Worm (Caenorhabditis elegans) whole organism, L4 larva: Measurements from ENCODE around the gene C35A5.3.

Source experiments
- F10B5.3 ChIP-seq: sonication (generic microtip); optimal IDR thresholded peaks from 2 replicates; lab custom pipeline; 2016; ENCODE audit warnings: mild to moderate bottlenecking, missing genetic modification characterization, missing compliant biosample characterization
- F37D6.2 ChIP-seq: sonication (generic microtip); optimal IDR thresholded peaks from 2 replicates; lab custom pipeline; 2016; ENCODE audit warnings: mild to moderate bottlenecking, missing genetic modification characterization, missing compliant biosample characterization
- T20F7.1 ChIP-seq: fragments of 200-800 bp; sonication (Bioruptor generic); optimal IDR thresholded peaks from 2 replicates; lab custom pipeline; 2018; ENCODE audit warnings: mild to moderate bottlenecking, missing genetic modification characterization, missing compliant biosample characterization
- T26A8.4 ChIP-seq: fragments of 200-800 bp; sonication (Bioruptor generic); IDR thresholded peaks from 2 replicates; pipeline ENCODE4 v1.3.6; 2022; ENCODE audit warnings: missing genetic modification characterization, missing compliant biosample characterization
- Y48G9A.11 ChIP-seq: fragments of 200-800 bp; sonication (Bioruptor generic); IDR thresholded peaks from 2 replicates; pipeline ENCODE4 v1.3.6; 2022; ENCODE audit warnings: missing genetic modification reagents, missing genetic modification characterization, missing compliant biosample characterization
- ZK337.2 ChIP-seq: fragments of 200-800 bp; sonication (Bioruptor generic); IDR thresholded peaks from 2 replicates; pipeline ENCODE4 v1.3.6; 2022; ENCODE audit warnings: missing genetic modification reagents, missing genetic modification characterization, missing compliant biosample characterization
- aha-1 ChIP-seq: fragments of 150-350 bp; peaks from one replicate; lab custom pipeline; 2014; ENCODE audit warnings: missing biosample characterization, missing genetic modification characterization
- aly-2 ChIP-seq: sonication (generic microtip); optimal IDR thresholded peaks from 2 replicates; lab custom pipeline; 2018; ENCODE audit warnings: missing biosample characterization, missing genetic modification characterization
- arid-1 ChIP-seq: fragments of 200-800 bp; sonication (Bioruptor generic); conservative IDR thresholded peaks from 2 replicates; pipeline ENCODE4 v1.3.6; 2022; ENCODE audit warnings: missing genetic modification reagents, missing genetic modification characterization, missing compliant biosample characterization
- ceh-28 ChIP-seq: fragments of 150-350 bp; optimal IDR thresholded peaks from 2 replicates; lab custom pipeline; 2014; ENCODE audit warnings: missing biosample characterization, missing genetic modification reagents, missing genetic modification characterization
- ceh-32 ChIP-seq: sonication (generic microtip); optimal IDR thresholded peaks from 2 replicates; lab custom pipeline; 2016; ENCODE audit warnings: mild to moderate bottlenecking, missing genetic modification characterization, missing compliant biosample characterization; ENCODE audit not compliant: poor library complexity
- ctbp-1 ChIP-seq: fragments of 200-800 bp; sonication (Bioruptor generic); IDR thresholded peaks from 2 replicates; pipeline ENCODE4 v1.3.6; 2022; ENCODE audit warnings: missing genetic modification reagents, missing genetic modification characterization, missing compliant biosample characterization
- daf-16 ChIP-seq, 3 experiments: sonication (generic microtip); optimal IDR thresholded peaks; 2 replicates each; lab custom pipeline; 2016 to 2017; ENCODE audit warnings: missing genetic modification characterization in 3 of 3, missing genetic modification reagents in 3 of 3, mild to moderate bottlenecking in 2 of 3, missing compliant biosample characterization in 2 of 3, missing biosample characterization in 1 of 3, moderate library complexity in 1 of 3
- daf-19 ChIP-seq: fragments of 200-800 bp; sonication (Bioruptor generic); conservative IDR thresholded peaks from 2 replicates; pipeline ENCODE4 v1.3.6; 2022; ENCODE audit warnings: missing genetic modification characterization, missing compliant biosample characterization
- dmd-6 ChIP-seq: fragments of 200-800 bp; sonication (Bioruptor generic); IDR thresholded peaks from 2 replicates; pipeline ENCODE4 v1.3.6; 2022; ENCODE audit warnings: missing genetic modification reagents, missing genetic modification characterization, missing compliant biosample characterization
- dmd-9 ChIP-seq: fragments of 200-800 bp; sonication (Bioruptor generic); IDR thresholded peaks from 2 replicates; pipeline ENCODE4 v1.3.6; 2022; ENCODE audit warnings: missing genetic modification reagents, missing genetic modification characterization, missing compliant biosample characterization
- dpl-1 ChIP-seq: fragments of 150-350 bp; optimal IDR thresholded peaks from 2 replicates; lab custom pipeline; 2014; ENCODE audit warnings: missing biosample characterization, missing genetic modification reagents, missing genetic modification characterization
- duxl-1 ChIP-seq: sonication (generic microtip); optimal IDR thresholded peaks from 2 replicates; lab custom pipeline; 2016; ENCODE audit warnings: mild to moderate bottlenecking, missing genetic modification characterization, moderate library complexity, missing compliant biosample characterization; ENCODE audit not compliant: poor library complexity
- dve-1 ChIP-seq: sonication (generic microtip); optimal IDR thresholded peaks from 2 replicates; lab custom pipeline; 2017; ENCODE audit warnings: antibody characterized with exemption, mild to moderate bottlenecking, missing genetic modification characterization, missing compliant biosample characterization; ENCODE audit not compliant: insufficient read depth
- fkh-10 ChIP-seq: fragments of 150-350 bp; optimal IDR thresholded peaks from 2 replicates; lab custom pipeline; 2014; ENCODE audit warnings: missing biosample characterization, missing genetic modification reagents, missing genetic modification characterization
- gei-8 ChIP-seq: fragments of 200-800 bp; sonication (Bioruptor generic); optimal IDR thresholded peaks from 2 replicates; lab custom pipeline; 2018; ENCODE audit warnings: mild to moderate bottlenecking, missing genetic modification characterization, missing compliant biosample characterization
- hif-1 ChIP-seq, 2 experiments: sonication (generic microtip); optimal IDR thresholded peaks; 2 replicates each; lab custom pipeline; 2016 to 2017; ENCODE audit warnings: missing compliant biosample characterization in 2 of 2, missing genetic modification characterization in 2 of 2, missing genetic modification reagents in 2 of 2, missing genotype in 2 of 2, mild to moderate bottlenecking in 1 of 2
- hlh-11 ChIP-seq: fragments of 200-800 bp; sonication (Bioruptor generic); optimal IDR thresholded peaks from 2 replicates; lab custom pipeline; 2018; ENCODE audit warnings: mild to moderate bottlenecking, missing genetic modification characterization, missing compliant biosample characterization
- lin-1 ChIP-seq: fragments of 200-800 bp; sonication (Bioruptor generic); IDR thresholded peaks from 2 replicates; pipeline ENCODE4 v1.3.6; 2022; ENCODE audit warnings: missing genetic modification reagents, missing genetic modification characterization, missing compliant biosample characterization
- lin-13 ChIP-seq: fragments of 150-350 bp; optimal IDR thresholded peaks from 2 replicates; lab custom pipeline; 2014; ENCODE audit warnings: missing biosample characterization, missing genetic modification reagents, missing genetic modification characterization
- lin-15B ChIP-seq: fragments of 150-350 bp; sonication (generic microtip); optimal IDR thresholded peaks from 3 replicates; lab custom pipeline; 2014; ENCODE audit warnings: missing biosample characterization, missing genetic modification characterization
- lin-38 ChIP-seq: fragments of 200-800 bp; sonication (Bioruptor generic); IDR thresholded peaks from 2 replicates; pipeline ENCODE4 v1.3.6; 2022; ENCODE audit warnings: missing genetic modification reagents, missing genetic modification characterization, missing compliant biosample characterization
- lsy-2 ChIP-seq, 2 experiments: fragments of 150-350 bp in 1 of 2; sonication (generic microtip) in 1 of 2; optimal IDR thresholded peaks; 2 replicates each; lab custom pipeline; 2014 to 2017; ENCODE audit warnings: missing biosample characterization in 2 of 2, missing genetic modification characterization in 2 of 2
- mdl-1 ChIP-seq, 2 experiments: fragments of 150-350 bp in 1 of 2; sonication (generic microtip) in 1 of 2; optimal IDR thresholded peaks; 2 replicates each; lab custom pipeline; 2014 to 2017; ENCODE audit warnings: missing biosample characterization in 2 of 2, missing genetic modification characterization in 2 of 2
- mep-1 ChIP-seq: fragments of 150-350 bp; sonication (generic microtip); optimal IDR thresholded peaks from 3 replicates; lab custom pipeline; 2014; ENCODE audit warnings: missing biosample characterization, missing genetic modification characterization
- mes-2 ChIP-seq: sonication (generic microtip); optimal IDR thresholded peaks from 2 replicates; lab custom pipeline; 2016; ENCODE audit warnings: missing genotype, mild to moderate bottlenecking, missing genetic modification characterization, missing compliant biosample characterization; ENCODE audit not compliant: poor library complexity, severe bottlenecking
- nhr-11 ChIP-seq: fragments of 150-350 bp; optimal IDR thresholded peaks from 2 replicates; lab custom pipeline; 2014; ENCODE audit warnings: missing biosample characterization, missing genetic modification characterization
- nhr-111 ChIP-seq: fragments of 200-800 bp; sonication (Bioruptor generic); optimal IDR thresholded peaks from 2 replicates; lab custom pipeline; 2018; ENCODE audit warnings: mild to moderate bottlenecking, missing genetic modification characterization, missing compliant biosample characterization
- nhr-25 ChIP-seq: sonication (generic microtip); optimal IDR thresholded peaks from 2 replicates; lab custom pipeline; 2017; ENCODE audit warnings: missing genetic modification characterization, mild to moderate bottlenecking, missing compliant biosample characterization, antibody characterized with exemption, moderate library complexity, borderline replicate concordance; ENCODE audit not compliant: insufficient read depth
- nhr-41 ChIP-seq: fragments of 200-800 bp; sonication (Bioruptor generic); IDR thresholded peaks from 2 replicates; pipeline ENCODE4 v1.3.6; 2022; ENCODE audit warnings: missing genetic modification reagents, missing genetic modification characterization, missing compliant biosample characterization
- nhr-42 ChIP-seq: fragments of 200-800 bp; sonication (Bioruptor generic); IDR thresholded peaks from 2 replicates; pipeline ENCODE4 v1.3.6; 2022; ENCODE audit warnings: missing genetic modification characterization, missing compliant biosample characterization
- nhr-48 ChIP-seq: sonication (generic microtip); optimal IDR thresholded peaks from 2 replicates; lab custom pipeline; 2016; ENCODE audit warnings: mild to moderate bottlenecking, missing genetic modification characterization, missing compliant biosample characterization
- nhr-77 ChIP-seq: fragments of 150-350 bp; optimal IDR thresholded peaks from 2 replicates; lab custom pipeline; 2014; ENCODE audit warnings: missing biosample characterization, missing genetic modification characterization
- pha-4 ChIP-seq, 2 experiments: fragments of 150-350 bp in 1 of 2; fragments of 200-800 bp in 1 of 2; sonication (Bioruptor generic) in 1 of 2; IDR thresholded peaks in 1 of 2; optimal IDR thresholded peaks in 1 of 2; 2 replicates each; pipeline versions ENCODE4 v1.3.6 to Lab custom; 2014 to 2022; ENCODE audit warnings: missing genetic modification characterization in 2 of 2, missing genetic modification reagents in 2 of 2, missing biosample characterization in 1 of 2, missing compliant biosample characterization in 1 of 2
- pqm-1 ChIP-seq: sonication (generic microtip); optimal IDR thresholded peaks from 2 replicates; lab custom pipeline; 2017; ENCODE audit warnings: missing biosample characterization, missing genetic modification characterization
- rbr-2 ChIP-seq: sonication (generic microtip); optimal IDR thresholded peaks from 2 replicates; lab custom pipeline; 2016; ENCODE audit warnings: missing genotype, missing genetic modification characterization, missing compliant biosample characterization
- sdz-12 ChIP-seq: fragments of 200-800 bp; sonication (Bioruptor generic); optimal IDR thresholded peaks from 2 replicates; lab custom pipeline; 2018; ENCODE audit warnings: mild to moderate bottlenecking, missing genetic modification characterization, missing compliant biosample characterization
- unc-130 ChIP-seq: sonication (generic microtip); optimal IDR thresholded peaks from 2 replicates; lab custom pipeline; 2016; ENCODE audit warnings: missing genetic modification reagents, missing genetic modification characterization, missing compliant biosample characterization
- zfp-2 ChIP-seq: sonication (generic microtip); optimal IDR thresholded peaks from 2 replicates; lab custom pipeline; 2016; ENCODE audit warnings: mild to moderate bottlenecking, missing genetic modification characterization, missing compliant biosample characterization
- zfp-3 ChIP-seq: fragments of 200-800 bp; sonication (Bioruptor generic); conservative IDR thresholded peaks from 2 replicates; pipeline ENCODE4 v1.3.6; 2022; ENCODE audit warnings: missing genetic modification reagents, missing genetic modification characterization, missing compliant biosample characterization
- ztf-7 ChIP-seq: fragments of 150-350 bp; optimal IDR thresholded peaks from 2 replicates; lab custom pipeline; 2014; ENCODE audit warnings: missing biosample characterization, missing genetic modification characterization

Gene C35A5.3

DNA sequence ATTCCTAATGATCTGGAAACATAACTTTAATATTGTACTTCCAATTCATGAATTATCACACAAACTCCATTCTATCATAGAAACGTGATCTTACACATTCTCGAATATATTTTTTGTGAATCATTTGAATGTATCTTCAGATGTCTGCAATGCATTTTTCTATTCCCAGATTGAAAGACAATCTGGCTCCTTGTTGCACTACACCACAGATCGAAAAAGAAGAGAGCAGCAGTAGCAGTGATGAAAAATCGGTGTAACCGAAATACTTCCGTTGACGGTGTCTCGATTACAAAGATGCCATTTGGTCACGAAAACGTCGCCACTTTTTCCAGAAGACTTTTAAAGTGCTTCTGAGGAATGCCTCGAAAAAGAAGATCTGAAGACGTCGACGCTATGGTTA is 38.8 kb upstream of the C35A5.3 start, which contains the start of gene degt-1:
Gene degt-1, plus strand, starts transcription at position 301 of the 400 bp plus-strand sequence.
- no peak for TF ChIP-seq zfp-2
- no peak for TF ChIP-seq gei-8
- no peak for TF ChIP-seq arid-1
- TF ChIP-seq ceh-32 (tag; lab: Kevin White, UChicago): no peak
- no peak for TF ChIP-seq ceh-28 (tag; lab: Kevin White, UChicago)
- TF ChIP-seq daf-19 (GFP tag; lab: Robert Waterston, UW): no peak
- TF ChIP-seq nhr-11: no peak
- TF ChIP-seq ZK337.2: no peak
- TF ChIP-seq aha-1 (tag; lab: Kevin White, UChicago): no peak
- TF ChIP-seq Y48G9A.11 (GFP tag; lab: Robert Waterston, UW): no peak
- no peak for TF ChIP-seq mdl-1 (tag; optimal IDR thresholded peaks at IDR 0.05; lab: Kevin White, UChicago)
- no peak for TF ChIP-seq ztf-7
- no peak for TF ChIP-seq lsy-2 (tag; optimal IDR thresholded peaks at IDR 0.05; lab: Kevin White, UChicago)
- TF ChIP-seq pqm-1 (tag; lab: Kevin White, UChicago): no peak
- TF ChIP-seq nhr-42 (GFP tag; lab: Robert Waterston, UW): no peak
- TF ChIP-seq F10B5.3 (tag; lab: Kevin White, UChicago): no peak
- no peak for TF ChIP-seq mes-2 (tag; lab: Kevin White, UChicago)
- no peak for TF ChIP-seq zfp-3 (GFP tag; lab: Robert Waterston, UW)

DNA sequence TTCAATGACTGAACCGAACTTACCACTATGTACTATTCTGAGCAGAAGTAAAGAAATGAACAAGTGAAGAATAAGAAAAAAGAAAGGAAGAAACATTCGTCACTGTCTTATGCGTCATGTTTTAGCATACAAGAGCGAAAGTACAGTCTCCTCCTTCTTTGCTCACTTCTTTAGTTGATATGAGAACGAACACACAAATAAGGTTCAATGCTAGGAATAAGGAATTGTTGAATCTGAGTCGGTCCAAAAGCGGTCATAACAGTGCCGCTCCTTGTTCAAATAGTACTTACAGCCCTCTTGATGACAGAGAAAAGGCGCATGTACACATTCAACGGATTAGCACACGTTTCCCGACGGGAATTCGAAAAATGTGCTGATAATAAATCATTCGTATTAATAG is 37.9 kb upstream of the C35A5.3 start, which contains the start of gene F25D1.8:
Gene F25D1.8, plus strand, starts transcription at position 301 of the 400 bp plus-strand sequence.
- TF ChIP-seq unc-130 (GFP tag; lab: Kevin White, UChicago): no peak
- TF ChIP-seq fkh-10: no peak
- TF ChIP-seq nhr-41 (GFP tag; lab: Robert Waterston, UW): no peak
- TF ChIP-seq dmd-9 (GFP tag; lab: Robert Waterston, UW): no peak
- no peak for TF ChIP-seq lin-13
- no peak for TF ChIP-seq dve-1
- TF ChIP-seq pqm-1 (tag; lab: Kevin White, UChicago): no peak
- no peak for TF ChIP-seq T20F7.1 (GFP tag; lab: Kevin White, UChicago)
- no peak for TF ChIP-seq dmd-6 (GFP tag; lab: Robert Waterston, UW)
- no peak for TF ChIP-seq nhr-111
- TF ChIP-seq rbr-2: no peak

DNA sequence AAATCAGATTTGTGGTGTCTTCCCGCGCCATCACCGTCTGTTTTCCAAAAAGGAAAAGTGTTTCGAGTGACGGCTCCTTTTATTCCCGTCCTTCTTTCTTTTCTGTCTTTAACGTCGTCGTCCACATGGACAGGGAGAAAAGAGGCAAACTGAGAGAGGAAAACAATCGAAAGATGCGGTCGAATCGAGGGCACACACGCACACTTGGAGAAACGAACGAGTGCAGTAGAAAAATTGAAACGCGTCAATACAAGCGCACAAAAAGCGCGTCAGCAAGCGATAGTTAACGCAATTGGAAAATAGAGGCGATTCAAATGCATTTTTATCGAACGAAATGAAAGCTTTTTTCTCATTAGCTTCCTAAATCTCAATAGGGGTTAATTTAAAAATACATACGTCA is 35.6 kb upstream of the C35A5.3 start:
- TF ChIP-seq mdl-1 (tag; optimal IDR thresholded peaks at IDR 0.05; lab: Kevin White, UChicago): peak in 1 of 2 experiments; percentile 90
- 0 out of 2 replicates have a peak, but pooled peaks have one; percentile 29 for TF ChIP-seq lin-1 (GFP tag; lab: Robert Waterston, UW)
- TF ChIP-seq sdz-12: no peak
- TF ChIP-seq nhr-48 (tag; lab: Kevin White, UChicago): peak; percentile 83
- peak in 1 of 2 experiments; percentile 71 for TF ChIP-seq daf-16 (GFP tag; optimal IDR thresholded peaks at IDR 0.05; lab: Kevin White, UChicago)
- peak; percentile 66 for TF ChIP-seq daf-16 (tag; optimal IDR thresholded peaks at IDR 0.05; lab: Kevin White, UChicago)
- TF ChIP-seq hif-1 (tag; optimal IDR thresholded peaks at IDR 0.05; lab: Kevin White, UChicago): peak; percentile 47 to 81
- TF ChIP-seq T26A8.4: peak; percentile 89
- TF ChIP-seq nhr-77: peak; percentile 77
- TF ChIP-seq dpl-1: peak; percentile 96
- peak; percentile 8 for TF ChIP-seq lin-15B (tag; lab: Kevin White, UChicago)
- TF ChIP-seq F37D6.2 (tag; lab: Kevin White, UChicago): peak; percentile 85
- peak; percentile 90 for TF ChIP-seq lin-13
- peak; percentile 92 for TF ChIP-seq dve-1
- TF ChIP-seq aly-2 (tag; lab: Kevin White, UChicago): no peak
- TF ChIP-seq daf-19 (GFP tag; lab: Robert Waterston, UW): peak; percentile 86
- TF ChIP-seq hlh-11: peak; percentile 89
- TF ChIP-seq nhr-41 (GFP tag; lab: Robert Waterston, UW): no peak
- TF ChIP-seq aha-1 (tag; lab: Kevin White, UChicago): peak; percentile 96
- TF ChIP-seq mep-1 (tag; lab: Kevin White, UChicago): peak; percentile 94
- TF ChIP-seq pha-4 (GFP tag; IDR thresholded peaks at IDR 0.05; lab: Robert Waterston, UW): peak; percentile 63; the same call in 1 of the 2 replicates
- peak; percentile 92 for TF ChIP-seq pha-4 (tag; optimal IDR thresholded peaks at IDR 0.05; lab: Kevin White, UChicago)
- peak; percentile 75 for TF ChIP-seq ctbp-1 (GFP tag; lab: Robert Waterston, UW)
- peak; percentile 82 for TF ChIP-seq duxl-1 (tag; lab: Kevin White, UChicago)
- no peak; the same call in 1 of the 2 replicates for TF ChIP-seq lin-38 (GFP tag; lab: Robert Waterston, UW)
- TF ChIP-seq F10B5.3 (tag; lab: Kevin White, UChicago): peak; percentile 66
- peak; percentile 12 for TF ChIP-seq nhr-25
